Worm (Caenorhabditis elegans) whole organism, young adult: ENCODE data around the gene R13A1.10.

Experiments used
- B0336.3 ChIP-seq: fragments of 200-800 bp; sonication (Bioruptor generic); IDR thresholded peaks from 2 replicates; pipeline ENCODE4 v1.3.6; 2022; ENCODE audit warnings: missing genetic modification characterization, missing compliant biosample characterization
- C06A6.2 ChIP-seq: fragments of 200-800 bp; sonication (Bioruptor generic); conservative IDR thresholded peaks from 2 replicates; pipeline ENCODE4 v1.3.6; 2022; ENCODE audit warnings: missing genetic modification characterization, missing compliant biosample characterization
- C17E4.6 ChIP-seq: fragments of 200-800 bp; sonication (Bioruptor generic); IDR thresholded peaks from 2 replicates; pipeline ENCODE4 v1.3.6; 2022; ENCODE audit warnings: missing genetic modification reagents, missing genetic modification characterization, missing compliant biosample characterization
- F10E7.11 ChIP-seq: sonication (generic microtip); optimal IDR thresholded peaks from 2 replicates; lab custom pipeline; 2017; ENCODE audit warnings: mild to moderate bottlenecking, missing genetic modification characterization, moderate library complexity, missing compliant biosample characterization
- F57A8.1 ChIP-seq: fragments of 200-800 bp; sonication (Bioruptor generic); optimal IDR thresholded peaks from 2 replicates; lab custom pipeline; 2018; ENCODE audit warnings: mild to moderate bottlenecking, missing genetic modification characterization, moderate library complexity, missing compliant biosample characterization
- K12H6.12 ChIP-seq: fragments of 200-800 bp; sonication (Bioruptor generic); optimal IDR thresholded peaks from 2 replicates; lab custom pipeline; 2018; ENCODE audit warnings: mild to moderate bottlenecking, missing genetic modification characterization, missing compliant biosample characterization
- Y79H2A.3 ChIP-seq: fragments of 200-800 bp; sonication (Bioruptor generic); conservative IDR thresholded peaks from 2 replicates; pipeline ENCODE4 v1.3.6; 2022; ENCODE audit warnings: missing genetic modification reagents, missing genetic modification characterization, missing compliant biosample characterization
- ZK185.1 ChIP-seq: sonication (generic microtip); optimal IDR thresholded peaks from 2 replicates; lab custom pipeline; 2016; ENCODE audit warnings: mild to moderate bottlenecking, missing genetic modification characterization, missing compliant biosample characterization; ENCODE audit not compliant: poor library complexity, severe bottlenecking
- akir-1 ChIP-seq: fragments of 200-800 bp; sonication (Bioruptor generic); optimal IDR thresholded peaks from 2 replicates; lab custom pipeline; 2018; ENCODE audit warnings: mild to moderate bottlenecking, missing genetic modification characterization, moderate library complexity, missing compliant biosample characterization
- atf-7 ChIP-seq: sonication (generic microtip); optimal IDR thresholded peaks from 2 replicates; lab custom pipeline; 2017; ENCODE audit warnings: mild to moderate bottlenecking, missing genetic modification characterization, missing compliant biosample characterization
- athp-1 ChIP-seq: sonication (generic microtip); optimal IDR thresholded peaks from 2 replicates; lab custom pipeline; 2017; ENCODE audit warnings: mild to moderate bottlenecking, missing genetic modification characterization, missing compliant biosample characterization
- attf-5 ChIP-seq: fragments of 200-800 bp; sonication (Bioruptor generic); optimal IDR thresholded peaks from 2 replicates; lab custom pipeline; 2018; ENCODE audit warnings: mild to moderate bottlenecking, missing genetic modification characterization, missing compliant biosample characterization
- attf-6 ChIP-seq: fragments of 200-800 bp; sonication (Bioruptor generic); IDR thresholded peaks from 2 replicates; pipeline ENCODE4 v1.3.6; 2022; ENCODE audit warnings: missing genetic modification reagents, missing genetic modification characterization, missing compliant biosample characterization
- cebp-1 ChIP-seq, 2 experiments: fragments of 200-800 bp in 1 of 2; sonication (Bioruptor generic) in 1 of 2; sonication (generic microtip) in 1 of 2; IDR thresholded peaks in 1 of 2; optimal IDR thresholded peaks in 1 of 2; 2 replicates each; pipeline versions ENCODE4 v1.3.6 to Lab custom; 2017 to 2022; ENCODE audit warnings: missing compliant biosample characterization in 2 of 2, missing genetic modification characterization in 2 of 2, mild to moderate bottlenecking in 1 of 2, missing genetic modification reagents in 1 of 2, moderate library complexity in 1 of 2
- ceh-27 ChIP-seq: fragments of 200-800 bp; sonication (Bioruptor generic); optimal IDR thresholded peaks from 2 replicates; lab custom pipeline; 2018; ENCODE audit warnings: mild to moderate bottlenecking, missing genetic modification characterization, moderate library complexity, missing compliant biosample characterization
- ceh-79 ChIP-seq: sonication (generic microtip); optimal IDR thresholded peaks from 2 replicates; lab custom pipeline; 2017; ENCODE audit warnings: mild to moderate bottlenecking, missing genetic modification characterization, missing compliant biosample characterization
- dox-1 ChIP-seq: fragments of 200-800 bp; sonication (Bioruptor generic); IDR thresholded peaks from 2 replicates; pipeline ENCODE4 v1.3.6; 2022; ENCODE audit warnings: missing genetic modification reagents, missing genetic modification characterization, missing compliant biosample characterization
- dpff-1 ChIP-seq: sonication (generic microtip); optimal IDR thresholded peaks from 2 replicates; lab custom pipeline; 2017; ENCODE audit warnings: mild to moderate bottlenecking, missing genetic modification characterization, missing compliant biosample characterization
- egl-44 ChIP-seq: fragments of 200-800 bp; sonication (Bioruptor generic); IDR thresholded peaks from 2 replicates; pipeline ENCODE4 v1.3.6; 2022; ENCODE audit warnings: missing genetic modification reagents, missing genetic modification characterization, missing compliant biosample characterization
- ekl-4 ChIP-seq: fragments of 200-800 bp; sonication (Bioruptor generic); IDR thresholded peaks from 2 replicates; pipeline ENCODE4 v1.3.6; 2022; ENCODE audit warnings: missing genetic modification reagents, missing genetic modification characterization, missing compliant biosample characterization
- fkh-3 ChIP-seq: sonication (generic microtip); optimal IDR thresholded peaks from 2 replicates; lab custom pipeline; 2016; ENCODE audit warnings: mild to moderate bottlenecking, missing genetic modification characterization, missing compliant biosample characterization
- gei-17 ChIP-seq: fragments of 200-800 bp; sonication (Bioruptor generic); optimal IDR thresholded peaks from 2 replicates; lab custom pipeline; 2018; ENCODE audit warnings: mild to moderate bottlenecking, missing genetic modification characterization, missing compliant biosample characterization
- hlh-12 ChIP-seq: sonication (generic microtip); optimal IDR thresholded peaks from 2 replicates; lab custom pipeline; 2016; ENCODE audit warnings: missing genetic modification characterization, missing compliant biosample characterization
- hmg-1.2 ChIP-seq: fragments of 200-800 bp; sonication (Bioruptor generic); IDR thresholded peaks from 2 replicates; pipeline ENCODE4 v1.3.6; 2022; ENCODE audit warnings: missing genetic modification reagents, missing genetic modification characterization, missing compliant biosample characterization
- lag-1 ChIP-seq: fragments of 200-800 bp; sonication (Bioruptor generic); IDR thresholded peaks from 2 replicates; pipeline ENCODE4 v1.3.6; 2022; ENCODE audit warnings: missing genetic modification reagents, missing genetic modification characterization, missing compliant biosample characterization
- let-526 ChIP-seq: fragments of 200-800 bp; sonication (Bioruptor generic); IDR thresholded peaks from 2 replicates; pipeline ENCODE4 v1.3.6; 2022; ENCODE audit warnings: missing genetic modification reagents, missing genetic modification characterization, missing compliant biosample characterization
- lin-35 ChIP-seq, 3 experiments: fragments of 150-350 bp in 2 of 3; sonication (generic microtip) in 1 of 3; optimal IDR thresholded peaks; 2 replicates each; lab custom pipeline; 2014 to 2018; ENCODE audit warnings: missing biosample characterization in 3 of 3, missing genetic modification characterization in 3 of 3, missing genetic modification reagents in 3 of 3
- lin-40 ChIP-seq: sonication (generic microtip); optimal IDR thresholded peaks from 2 replicates; lab custom pipeline; 2016; ENCODE audit warnings: missing genetic modification characterization, mild to moderate bottlenecking, missing compliant biosample characterization, missing genotype, missing genetic modification reagents
- madf-10 ChIP-seq: sonication (generic microtip); optimal IDR thresholded peaks from 2 replicates; lab custom pipeline; 2016; ENCODE audit warnings: mild to moderate bottlenecking, missing genetic modification characterization, missing compliant biosample characterization
- mel-28 ChIP-seq: sonication (generic microtip); optimal IDR thresholded peaks from 2 replicates; lab custom pipeline; 2016; ENCODE audit warnings: borderline replicate concordance, mild to moderate bottlenecking, missing genetic modification characterization, missing compliant biosample characterization
- nfya-2 ChIP-seq: fragments of 200-800 bp; sonication (Bioruptor generic); IDR thresholded peaks from 2 replicates; pipeline ENCODE4 v1.3.6; 2022; ENCODE audit warnings: missing genetic modification reagents, missing genetic modification characterization, missing compliant biosample characterization
- nhr-120 ChIP-seq: fragments of 200-800 bp; sonication (Bioruptor generic); IDR thresholded peaks from 2 replicates; pipeline ENCODE4 v1.3.6; 2022; ENCODE audit warnings: missing genetic modification characterization, missing compliant biosample characterization
- nhr-80 ChIP-seq: sonication (generic microtip); optimal IDR thresholded peaks from 2 replicates; lab custom pipeline; 2016; ENCODE audit warnings: missing genetic modification characterization, missing compliant biosample characterization
- nhr-90 ChIP-seq: sonication (generic microtip); optimal IDR thresholded peaks from 2 replicates; lab custom pipeline; 2016; ENCODE audit warnings: missing genotype, mild to moderate bottlenecking, missing genetic modification characterization, missing compliant biosample characterization
- pha-4 ChIP-seq: fragments of 150-350 bp; sonication (generic microtip); optimal IDR thresholded peaks from 2 replicates; lab custom pipeline; 2014; ENCODE audit warnings: missing biosample characterization, missing genetic modification reagents, missing genetic modification characterization
- rpc-1 ChIP-seq, 2 experiments: fragments of 150-350 bp in 1 of 2; sonication (generic microtip) in 1 of 2; optimal IDR thresholded peaks; 2 replicates each; lab custom pipeline; 2014 to 2018; ENCODE audit warnings: missing biosample characterization in 1 of 2, missing genetic modification characterization in 1 of 2, missing genetic modification reagents in 1 of 2, missing genotype in 1 of 2
- snpc-1.1 ChIP-seq: sonication (generic microtip); optimal IDR thresholded peaks from 2 replicates; lab custom pipeline; 2017; ENCODE audit warnings: missing genetic modification characterization, mild to moderate bottlenecking, missing compliant biosample characterization, antibody characterized with exemption, moderate library complexity, missing genotype, missing genetic modification reagents; ENCODE audit not compliant: insufficient read depth
- snpc-3.4 ChIP-seq: sonication (generic microtip); optimal IDR thresholded peaks from 2 replicates; lab custom pipeline; 2017; ENCODE audit warnings: missing genetic modification characterization, mild to moderate bottlenecking, missing compliant biosample characterization, antibody characterized with exemption, moderate library complexity, missing genotype, missing genetic modification reagents
- sptf-2 ChIP-seq: fragments of 200-800 bp; sonication (Bioruptor generic); optimal IDR thresholded peaks from 2 replicates; lab custom pipeline; 2018; ENCODE audit warnings: mild to moderate bottlenecking, missing genetic modification characterization, missing compliant biosample characterization
- tbp1 ChIP-seq: fragments of 200-800 bp; sonication (Bioruptor generic); optimal IDR thresholded peaks from 2 replicates; lab custom pipeline; 2018; ENCODE audit warnings: mild to moderate bottlenecking, missing genetic modification characterization, missing compliant biosample characterization
- tlf-1 ChIP-seq: fragments of 200-800 bp; sonication (Bioruptor generic); optimal IDR thresholded peaks from 2 replicates; lab custom pipeline; 2018; ENCODE audit warnings: mild to moderate bottlenecking, missing genetic modification characterization, missing compliant biosample characterization
- unc-62 ChIP-seq: fragments of 150-350 bp; optimal IDR thresholded peaks from 2 replicates; lab custom pipeline; 2014; ENCODE audit warnings: missing biosample characterization, missing genetic modification reagents, missing genetic modification characterization
- zim-3 ChIP-seq: sonication (generic microtip); optimal IDR thresholded peaks from 2 replicates; lab custom pipeline; 2017; ENCODE audit warnings: mild to moderate bottlenecking, missing genetic modification characterization, moderate library complexity, missing compliant biosample characterization
- ztf-22 ChIP-seq: fragments of 200-800 bp; sonication (Bioruptor generic); optimal IDR thresholded peaks from 2 replicates; lab custom pipeline; 2018; ENCODE audit warnings: mild to moderate bottlenecking, missing genetic modification characterization, moderate library complexity, missing compliant biosample characterization
- ztf-26 ChIP-seq: sonication (generic microtip); optimal IDR thresholded peaks from 2 replicates; lab custom pipeline; 2017; ENCODE audit warnings: missing genetic modification characterization, missing compliant biosample characterization
- ztf-28 ChIP-seq: fragments of 200-800 bp; sonication (Bioruptor generic); IDR thresholded peaks from 2 replicates; pipeline ENCODE4 v1.3.6; 2022; ENCODE audit warnings: missing genetic modification reagents, missing genetic modification characterization, missing compliant biosample characterization
- ztf-3 ChIP-seq: fragments of 200-800 bp; sonication (Bioruptor generic); optimal IDR thresholded peaks from 2 replicates; lab custom pipeline; 2018; ENCODE audit warnings: mild to moderate bottlenecking, missing genetic modification characterization, missing compliant biosample characterization
- ztf-6 ChIP-seq: fragments of 200-800 bp; sonication (Bioruptor generic); IDR thresholded peaks from 2 replicates; pipeline ENCODE4 v1.3.6; 2022; ENCODE audit warnings: missing genetic modification reagents, missing genetic modification characterization, missing compliant biosample characterization

The R13A1.10 gene

ce11 chrIV:7253271-7253670 lies 26.3 kb upstream of the R13A1.10 start (continued):
- TF ChIP-seq ekl-4 (GFP tag; lab: Robert Waterston, UW) (0 out of 2 replicates have a peak, but pooled peaks have one; percentile 27), ZK185.1 (tag; lab: Kevin White, UChicago) (no peak), dpff-1 (no peak), fkh-3 (no peak), lag-1 (no peak), ceh-79 (no peak), ztf-22 (GFP tag; lab: Kevin White, UChicago) (no peak), F10E7.11 (tag; lab: Kevin White, UChicago) (no peak), attf-6 (GFP tag; lab: Robert Waterston, UW) (peak; percentile 92), rpc-1 (optimal IDR thresholded peaks at IDR 0.05; lab: Kevin White, UChicago) (no peak), rpc-1 (tag; optimal IDR thresholded peaks at IDR 0.05; lab: Kevin White, UChicago) (no peak), ztf-6 (GFP tag; lab: Robert Waterston, UW) (no peak), nfya-2 (GFP tag; lab: Robert Waterston, UW) (no peak), K12H6.12 (no peak), B0336.3 (GFP tag; lab: Robert Waterston, UW) (peak; percentile 58; the same call in 1 of the 2 replicates), athp-1 (tag; lab: Kevin White, UChicago) (no peak), atf-7 (tag; lab: Kevin White, UChicago) (no peak), unc-62 (GFP tag; lab: Kevin White, UChicago) (no peak), snpc-3.4 (tag; lab: Kevin White, UChicago) (peak; percentile 64), sptf-2 (GFP tag; lab: Kevin White, UChicago) (no peak), madf-10 (tag; lab: Kevin White, UChicago) (no peak), F57A8.1 (GFP tag; lab: Kevin White, UChicago) (no peak), mel-28 (no peak), akir-1 (GFP tag; lab: Kevin White, UChicago) (no peak), snpc-1.1 (peak; percentile 91), Y79H2A.3 (GFP tag; lab: Robert Waterston, UW) (no peak), ceh-27 (GFP tag; lab: Kevin White, UChicago) (no peak), tlf-1 (GFP tag; lab: Kevin White, UChicago) (no peak), egl-44 (GFP tag; lab: Robert Waterston, UW) (no peak), hmg-1.2 (GFP tag; lab: Robert Waterston, UW) (peak; percentile 85), ztf-26 (tag; lab: Kevin White, UChicago) (no peak), attf-5 (GFP tag; lab: Kevin White, UChicago) (no peak), lin-35 (GFP tag; optimal IDR thresholded peaks at IDR 0.05; lab: Kevin White, UChicago) (no peak), lin-40 (no peak), cebp-1 (GFP tag; IDR thresholded peaks at IDR 0.05; lab: Robert Waterston, UW) (no peak), cebp-1 (tag; optimal IDR thresholded peaks at IDR 0.05; lab: Kevin White, UChicago) (no peak), pha-4 (tag; lab: Kevin White, UChicago) (no peak), nhr-90 (tag; lab: Kevin White, UChicago) (no peak), gei-17 (no peak), tbp1 (GFP tag; lab: Kevin White, UChicago) (peak; percentile 54), nhr-80 (tag; lab: Kevin White, UChicago) (no peak), nhr-120 (GFP tag; lab: Robert Waterston, UW) (no peak), hlh-12 (no peak), dox-1 (peak; percentile 53; the same call in 1 of the 2 replicates), C06A6.2 (GFP tag; lab: Robert Waterston, UW) (no peak), C17E4.6 (GFP tag; lab: Robert Waterston, UW) (no peak), ztf-3 (no peak), let-526 (GFP tag; lab: Robert Waterston, UW) (no peak), ztf-28 (GFP tag; lab: Robert Waterston, UW) (no peak), zim-3 (tag; lab: Kevin White, UChicago) (no peak)
